Worm (Caenorhabditis elegans) whole organism, midembryonic: ENCODE data around the gene C01G12.3.

Source experiments
- flt-1 ChIP-seq: fragments of 200-800 bp; sonication (Bioruptor generic); IDR thresholded peaks from 2 replicates; pipeline ENCODE4 v1.3.6; 2022; ENCODE audit warnings: missing genetic modification characterization, missing compliant biosample characterization
- ref-1 ChIP-seq: fragments of 200-800 bp; sonication (Bioruptor generic); conservative IDR thresholded peaks from 2 replicates; pipeline ENCODE4 v1.3.6; 2022; ENCODE audit warnings: missing genetic modification reagents, missing genetic modification characterization, missing compliant biosample characterization

- TF ChIP-seq flt-1 (GFP tag; lab: Robert Waterston, UW) = no peak
- TF ChIP-seq ref-1 (GFP tag; lab: Robert Waterston, UW) = no peak
Observed at ce11 chrII:14606172-14606571, 24.1 kb upstream of the C01G12.3 start, which contains the start of gene arl-3.
